Fruit fly (Drosophila melanogaster): Measurements from ENCODE around the gene Culd.

dm6 chr3L:8340264-8341095, 15.6 kb downstream of the Culd start, which contains the start of the genes Prim1 and CG7083:
- no peak for TF ChIP-seq psq (optimal IDR thresholded peaks at IDR 0.05)
- TF ChIP-seq pan (optimal IDR thresholded peaks at IDR 0.05), result no peak
- no peak for TF ChIP-seq Dll (optimal IDR thresholded peaks at IDR 0.05)
- TF ChIP-seq CG8478 (optimal IDR thresholded peaks at IDR 0.05), result no peak

Data from whole organism.